Worm (Caenorhabditis elegans): ENCODE data around the gene lgc-18.

The lgc-18 gene

DNA sequence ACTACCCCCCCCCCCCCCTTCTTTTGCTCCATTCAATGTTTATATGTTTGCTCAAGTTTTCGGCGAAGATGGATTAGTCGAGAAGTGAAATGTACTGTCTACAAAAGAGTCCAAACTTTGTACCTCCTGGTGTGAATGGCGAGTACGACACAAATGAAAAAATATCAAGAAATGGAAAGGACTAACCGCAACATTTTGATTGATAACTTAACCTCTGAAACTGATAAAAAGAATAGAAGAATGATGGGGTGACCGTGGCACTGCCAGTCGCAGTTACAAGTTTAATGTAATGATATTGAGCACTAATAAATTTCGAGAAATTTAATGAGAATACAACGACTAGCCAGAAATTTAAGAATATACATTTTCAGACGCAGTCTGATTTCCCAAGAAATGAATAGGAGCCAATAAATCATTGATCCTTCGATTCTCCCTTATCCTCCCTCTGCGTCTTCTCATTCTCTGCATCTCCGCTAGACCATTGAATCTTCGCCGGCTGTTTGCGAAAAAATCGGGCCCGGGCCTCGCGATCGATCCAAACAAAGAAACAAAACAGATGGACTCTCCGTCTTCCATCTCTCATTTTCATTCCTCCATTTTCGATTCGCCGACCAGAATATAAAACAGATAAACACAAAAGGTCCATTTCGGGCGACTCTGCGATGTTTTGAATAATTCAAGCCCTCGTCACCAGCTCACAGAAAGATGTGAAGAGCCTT, 49.4 kb downstream of the lgc-18 start:
- no peak for TF ChIP-seq klf-2 (GFP tag; conservative IDR thresholded peaks at IDR 0.05)
- TF ChIP-seq T22C8.4 (GFP tag; IDR thresholded peaks at IDR 0.05) = peak; percentile 31; the same call in 1 of the 2 replicates

- TF ChIP-seq T22C8.4 (GFP tag; IDR thresholded peaks at IDR 0.05) (no peak), klf-2 (GFP tag; conservative IDR thresholded peaks at IDR 0.05) (no peak), cog-1 (tag; optimal IDR thresholded peaks at IDR 0.05) (no peak), flt-1 (GFP tag; IDR thresholded peaks at IDR 0.05) (no peak), ztf-29 (GFP tag; IDR thresholded peaks at IDR 0.05) (no peak), med-1 (GFP tag; optimal IDR thresholded peaks at IDR 0.05; ENCODE audit: insufficient read depth) (no peak), ztf-23 (GFP tag; IDR thresholded peaks at IDR 0.05) (no peak), tab-1 (GFP tag; IDR thresholded peaks at IDR 0.05) (no peak)
These were observed 50.4 kb downstream of the lgc-18 start for ce11 chrX:12175667-12176278.

- TF ChIP-seq klf-2 (GFP tag; conservative IDR thresholded peaks at IDR 0.05) (no peak), tab-1 (GFP tag; IDR thresholded peaks at IDR 0.05) (no peak)
These were observed 51.0 kb downstream of the lgc-18 start for ce11 chrX:12176394-12176793.

- TF ChIP-seq flt-1 (GFP tag; IDR thresholded peaks at IDR 0.05) (0 out of 2 replicates have a peak, but pooled peaks have one; percentile 46), cog-1 (tag; optimal IDR thresholded peaks at IDR 0.05) (no peak)
These were observed 51.5 kb downstream of the lgc-18 start for ce11 chrX:12176873-12177293.

DNA sequence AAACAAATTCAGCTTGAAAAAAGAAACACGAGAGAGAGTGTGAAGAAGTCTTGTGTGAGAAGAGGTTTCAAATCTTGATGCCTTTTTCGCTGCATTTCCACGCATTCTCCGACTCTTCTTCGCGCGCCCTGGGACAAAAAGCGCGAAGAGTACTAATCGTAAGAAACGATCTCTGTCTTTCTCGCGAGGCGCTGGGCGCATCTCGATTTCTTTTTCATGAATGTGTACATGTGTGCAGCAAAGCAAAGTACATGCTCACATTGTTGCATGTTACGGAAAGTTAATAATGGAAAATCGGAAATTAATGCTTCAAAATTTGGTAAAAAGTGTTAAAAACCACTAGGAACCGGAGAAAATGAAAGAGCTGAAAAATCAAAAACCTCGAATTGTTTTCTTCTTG, 52.1 kb downstream of the lgc-18 start:
- TF ChIP-seq klf-2 (GFP tag; conservative IDR thresholded peaks at IDR 0.05) (no peak), ztf-23 (GFP tag; IDR thresholded peaks at IDR 0.05) (no peak), tab-1 (GFP tag; IDR thresholded peaks at IDR 0.05) (no peak), ztf-29 (GFP tag; IDR thresholded peaks at IDR 0.05) (no peak), flt-1 (GFP tag; IDR thresholded peaks at IDR 0.05) (no peak), ref-1 (GFP tag; conservative IDR thresholded peaks at IDR 0.05) (no peak), cog-1 (tag; optimal IDR thresholded peaks at IDR 0.05) (no peak), med-1 (GFP tag; optimal IDR thresholded peaks at IDR 0.05; ENCODE audit: insufficient read depth) (no peak), T22C8.4 (GFP tag; IDR thresholded peaks at IDR 0.05) (no peak)
